Fruit fly (Drosophila melanogaster) whole organism, wandering third instar larva: ENCODE results near the gene uif.

Source experiments
- CG9705 ChIP-seq: fragments of 200-800 bp; sonication (Bioruptor generic); optimal IDR thresholded peaks from 2 replicates; lab custom pipeline; 2018; ENCODE audit warnings: missing biosample characterization, mild to moderate bottlenecking, missing genetic modification characterization
- Dfd ChIP-seq: fragments of >200 bp; optimal IDR thresholded peaks from 2 replicates; lab custom pipeline; 2017; ENCODE audit warnings: missing biosample characterization, missing genetic modification characterization
- HLH106 ChIP-seq: fragments of 200-800 bp; optimal IDR thresholded peaks from 3 replicates; lab custom pipeline; 2019; ENCODE audit warnings: missing biosample characterization, mild to moderate bottlenecking, missing genetic modification characterization, moderate library complexity
- Hr78 ChIP-seq: fragments of >200 bp; optimal IDR thresholded peaks from 2 replicates; lab custom pipeline; 2017; ENCODE audit warnings: missing biosample characterization, missing genetic modification characterization
- Jra ChIP-seq: sonication (Bioruptor generic); optimal IDR thresholded peaks from 2 replicates; lab custom pipeline; 2016; ENCODE audit warnings: missing biosample characterization, missing genetic modification characterization
- Myc ChIP-seq: fragments of >200 bp; optimal IDR thresholded peaks from 2 replicates; lab custom pipeline; 2017
- N ChIP-seq: fragments of >200 bp; optimal IDR thresholded peaks from 2 replicates; lab custom pipeline; 2018; ENCODE audit warnings: missing biosample characterization, missing external identifiers, missing genetic modification characterization
- OdsH ChIP-seq: fragments of 200-800 bp; sonication (Bioruptor generic); optimal IDR thresholded peaks from 2 replicates; lab custom pipeline; 2016; ENCODE audit warnings: missing biosample characterization, mild to moderate bottlenecking, missing genetic modification characterization
- br ChIP-seq: fragments of 200-800 bp; sonication (Bioruptor generic); optimal IDR thresholded peaks from 2 replicates; lab custom pipeline; 2016; ENCODE audit warnings: missing biosample characterization, missing genetic modification characterization
- brk ChIP-seq: fragments of 200-800 bp; sonication (Bioruptor generic); optimal IDR thresholded peaks from 2 replicates; lab custom pipeline; 2016; ENCODE audit warnings: missing biosample characterization, mild to moderate bottlenecking, missing genetic modification characterization
- h ChIP-seq: fragments of 200-800 bp; sonication (Bioruptor generic); optimal IDR thresholded peaks from 3 replicates; lab custom pipeline; 2016; ENCODE audit warnings: missing biosample characterization, mild to moderate bottlenecking, missing genetic modification characterization
- pan ChIP-seq: fragments of >200 bp; optimal IDR thresholded peaks from 2 replicates; lab custom pipeline; 2017
- rgr ChIP-seq: fragments of 200-800 bp; sonication (Bioruptor generic); optimal IDR thresholded peaks from 3 replicates; lab custom pipeline; 2016; ENCODE audit warnings: missing biosample characterization, mild to moderate bottlenecking, missing genetic modification characterization
- usp ChIP-seq: fragments of >200 bp; optimal IDR thresholded peaks from 2 replicates; lab custom pipeline; 2017; ENCODE audit warnings: missing biosample characterization, missing genetic modification characterization

dm6 chr2L:6960165-6960564, 50.0 kb downstream of the uif start, which contains the start of the genes Atac1 and Hmgcl:
- TF ChIP-seq N (GFP tag; lab: Kevin White, UChicago), result no peak
- no peak for TF ChIP-seq Jra (GFP tag; lab: Kevin White, UChicago)
- TF ChIP-seq CG9705 (GFP tag; lab: Kevin White, UChicago), result no peak
- TF ChIP-seq usp (GFP tag; lab: Kevin White, UChicago), result no peak
- no peak for TF ChIP-seq pan (lab: Kevin White, UChicago)
- TF ChIP-seq h (GFP tag; lab: Kevin White, UChicago), result no peak
- TF ChIP-seq Myc (lab: Kevin White, UChicago), result no peak
- TF ChIP-seq HLH106 (tag; lab: Kevin White, UChicago), result no peak
- no peak for TF ChIP-seq br (GFP tag; lab: Kevin White, UChicago)
- TF ChIP-seq rgr, result no peak
- no peak for TF ChIP-seq OdsH (GFP tag; lab: Kevin White, UChicago)
- no peak for TF ChIP-seq Hr78 (GFP tag; lab: Kevin White, UChicago)
- no peak for TF ChIP-seq brk (GFP tag; lab: Kevin White, UChicago)
- TF ChIP-seq Dfd (GFP tag; lab: Kevin White, UChicago), result no peak
